Worm (Caenorhabditis elegans) whole organism, L2 larva: Measurements from ENCODE around the gene F23H11.5.
A peak's percentile ranks its signal among the peaks of the same experiment; 100 is the strongest.

Experiments used
- F13H6.1 ChIP-seq: sonication (generic microtip); optimal IDR thresholded peaks from 2 replicates; lab custom pipeline; 2016; ENCODE audit warnings: missing genetic modification characterization, missing compliant biosample characterization
- Y55F3AM.14 ChIP-seq: fragments of 200-800 bp; sonication (Bioruptor generic); optimal IDR thresholded peaks from 2 replicates; lab custom pipeline; 2018; ENCODE audit warnings: mild to moderate bottlenecking, missing genetic modification characterization, missing compliant biosample characterization
- ZK546.5 ChIP-seq: sonication (generic microtip); optimal IDR thresholded peaks from 2 replicates; lab custom pipeline; 2017; ENCODE audit warnings: missing biosample characterization, missing genetic modification characterization
- alr-1 ChIP-seq: fragments of 150-350 bp; optimal IDR thresholded peaks from 2 replicates; lab custom pipeline; 2014; ENCODE audit warnings: missing biosample characterization, missing genetic modification characterization
- aly-2 ChIP-seq: fragments of 150-350 bp; optimal IDR thresholded peaks from 2 replicates; lab custom pipeline; 2014; ENCODE audit warnings: missing biosample characterization, missing genetic modification characterization
- ama-1 ChIP-seq: fragments of 150-350 bp; optimal IDR thresholded peaks from 2 replicates; lab custom pipeline; 2018; ENCODE audit warnings: inconsistent platforms
- blmp-1 ChIP-seq: sonication (generic microtip); optimal IDR thresholded peaks from 2 replicates; lab custom pipeline; 2017; ENCODE audit warnings: missing genetic modification characterization, mild to moderate bottlenecking, missing compliant biosample characterization, antibody characterized with exemption, moderate library complexity; ENCODE audit not compliant: insufficient read depth
- ceh-16 ChIP-seq: fragments of 150-350 bp; optimal IDR thresholded peaks from 2 replicates; lab custom pipeline; 2014; ENCODE audit warnings: missing biosample characterization, missing genetic modification characterization
- crh-2 ChIP-seq: sonication (generic microtip); optimal IDR thresholded peaks from 2 replicates; lab custom pipeline; 2017; ENCODE audit warnings: missing biosample characterization, missing genetic modification characterization
- dmd-4 ChIP-seq: sonication (generic microtip); optimal IDR thresholded peaks from 2 replicates; lab custom pipeline; 2017; ENCODE audit warnings: missing biosample characterization, missing genetic modification characterization
- elt-1 ChIP-seq: fragments of 150-350 bp; optimal IDR thresholded peaks from 2 replicates; lab custom pipeline; 2014; ENCODE audit warnings: missing biosample characterization, missing genetic modification characterization
- elt-3 ChIP-seq: sonication (generic microtip); optimal IDR thresholded peaks from 2 replicates; lab custom pipeline; 2017; ENCODE audit warnings: missing biosample characterization, missing genetic modification characterization
- fos-1 ChIP-seq: fragments of 150-350 bp; optimal IDR thresholded peaks from 2 replicates; lab custom pipeline; 2014; ENCODE audit warnings: missing biosample characterization, missing genetic modification characterization
- gmeb-1 ChIP-seq: fragments of 150-350 bp; optimal IDR thresholded peaks from 2 replicates; lab custom pipeline; 2014; ENCODE audit warnings: missing biosample characterization, missing genetic modification characterization
- nhr-10 ChIP-seq: sonication (generic microtip); optimal IDR thresholded peaks from 2 replicates; lab custom pipeline; 2017; ENCODE audit warnings: missing biosample characterization, missing genetic modification characterization
- nhr-11 ChIP-seq: fragments of 150-350 bp; optimal IDR thresholded peaks from 2 replicates; lab custom pipeline; 2014; ENCODE audit warnings: missing biosample characterization, missing genetic modification characterization
- nhr-21 ChIP-seq: fragments of 150-350 bp; optimal IDR thresholded peaks from 2 replicates; lab custom pipeline; 2014; ENCODE audit warnings: missing biosample characterization, missing genetic modification characterization
- nhr-23 ChIP-seq: fragments of 150-350 bp; optimal IDR thresholded peaks from 2 replicates; lab custom pipeline; 2014; ENCODE audit warnings: missing biosample characterization, missing genetic modification reagents, missing genetic modification characterization
- nhr-237 ChIP-seq: fragments of 150-350 bp; optimal IDR thresholded peaks from 2 replicates; lab custom pipeline; 2014; ENCODE audit warnings: missing biosample characterization, missing genetic modification characterization
- nhr-6 ChIP-seq: fragments of 150-350 bp; optimal IDR thresholded peaks from 2 replicates; lab custom pipeline; 2014; ENCODE audit warnings: missing biosample characterization, missing genetic modification characterization
- nhr-77 ChIP-seq: fragments of 150-350 bp; optimal IDR thresholded peaks from 2 replicates; lab custom pipeline; 2014; ENCODE audit warnings: missing biosample characterization, missing genetic modification characterization
- peb-1 ChIP-seq: fragments of 150-350 bp; optimal IDR thresholded peaks from 2 replicates; lab custom pipeline; 2014; ENCODE audit warnings: missing biosample characterization, missing genetic modification characterization
- sem-4 ChIP-seq: fragments of 150-350 bp; optimal IDR thresholded peaks from 2 replicates; lab custom pipeline; 2014; ENCODE audit warnings: missing biosample characterization, missing genetic modification reagents, missing genetic modification characterization
- skn-1 ChIP-seq: sonication (generic microtip); optimal IDR thresholded peaks from 2 replicates; lab custom pipeline; 2017; ENCODE audit warnings: missing biosample characterization, missing genetic modification characterization
- sma-9 ChIP-seq, 2 experiments: fragments of 150-350 bp in 1 of 2; sonication (generic microtip) in 1 of 2; optimal IDR thresholded peaks; 2 replicates each; lab custom pipeline; 2014 to 2016; ENCODE audit warnings: missing genetic modification characterization in 2 of 2, mild to moderate bottlenecking in 1 of 2, missing biosample characterization in 1 of 2, missing compliant biosample characterization in 1 of 2, missing genetic modification reagents in 1 of 2, moderate library complexity in 1 of 2
- unc-39 ChIP-seq: fragments of 150-350 bp; optimal IDR thresholded peaks from 2 replicates; lab custom pipeline; 2014; ENCODE audit warnings: missing biosample characterization, missing genetic modification characterization
- unc-55 ChIP-seq: fragments of 150-350 bp; sonication (generic microtip); optimal IDR thresholded peaks from 3 replicates; lab custom pipeline; 2014; ENCODE audit warnings: missing biosample characterization, missing genetic modification reagents, missing genetic modification characterization
- ztf-1 ChIP-seq: fragments of 200-800 bp; sonication (Bioruptor generic); conservative IDR thresholded peaks from 2 replicates; pipeline ENCODE4 v1.3.6; 2022; ENCODE audit warnings: missing genetic modification characterization, missing compliant biosample characterization
- ztf-11 ChIP-seq: sonication (generic microtip); optimal IDR thresholded peaks from 2 replicates; lab custom pipeline; 2017; ENCODE audit warnings: missing biosample characterization, missing genetic modification characterization
- ztf-4 ChIP-seq: fragments of 150-350 bp; optimal IDR thresholded peaks from 2 replicates; lab custom pipeline; 2014; ENCODE audit warnings: missing biosample characterization, missing genetic modification characterization

Gene F23H11.5

ce11 chrIII:879634-880033, 30.8 kb downstream of the F23H11.5 start, which contains the start of the genes T24C4.5 and ucr-2.3:
T24C4.5 (minus strand) TSS chrIII:879734.
ucr-2.3 (plus strand) TSS chrIII:879860.
- TF ChIP-seq elt-1 (tag; lab: Kevin White, UChicago), result no peak
- no peak for TF ChIP-seq ztf-1 (GFP tag; lab: Robert Waterston, UW)
- TF ChIP-seq sem-4 (tag; lab: Kevin White, UChicago), result no peak
- no peak for TF ChIP-seq nhr-21 (tag; lab: Kevin White, UChicago)
- no peak for TF ChIP-seq crh-2 (tag; lab: Kevin White, UChicago)
- no peak for TF ChIP-seq blmp-1 (tag; lab: Kevin White, UChicago)
- no peak for TF ChIP-seq nhr-10

- peak; percentile 88 for TF ChIP-seq fos-1
- no peak for TF ChIP-seq peb-1
- TF ChIP-seq ZK546.5 (tag; lab: Kevin White, UChicago), result no peak
These were observed 37.0 kb downstream of the F23H11.5 start, which contains the start of gene clc-19 for ce11 chrIII:873432-873831. clc-19 (minus strand) TSS chrIII:873566.

- TF ChIP-seq fos-1, result no peak
- no peak for TF ChIP-seq ceh-16 (tag; lab: Kevin White, UChicago)
- TF ChIP-seq nhr-77 (tag; lab: Kevin White, UChicago), result no peak
- no peak for TF ChIP-seq ama-1 (lab: Kevin White, UChicago)
These were observed 38.0 kb downstream of the F23H11.5 start, which contains the start of the genes T24C4.3 and clc-20 for ce11 chrIII:872373-872772. T24C4.3 (minus strand) TSS chrIII:872473. clc-20 (plus strand) TSS chrIII:872583.

ce11 chrIII:870555-870954, 39.8 kb downstream of the F23H11.5 start:
- TF ChIP-seq gmeb-1 (tag; lab: Kevin White, UChicago), result no peak
- no peak for TF ChIP-seq sma-9 (GFP tag; optimal IDR thresholded peaks at IDR 0.05; lab: Kevin White, UChicago)
- no peak for TF ChIP-seq sma-9 (tag; optimal IDR thresholded peaks at IDR 0.05; lab: Kevin White, UChicago)
- no peak for TF ChIP-seq unc-55 (GFP tag; lab: Kevin White, UChicago)
- TF ChIP-seq blmp-1 (tag; lab: Kevin White, UChicago), result no peak
- TF ChIP-seq nhr-23 (tag; lab: Kevin White, UChicago), result no peak
- no peak for TF ChIP-seq aly-2 (tag; lab: Kevin White, UChicago)
- TF ChIP-seq elt-3, result no peak
- TF ChIP-seq nhr-10, result no peak
- no peak for TF ChIP-seq nhr-11 (tag; lab: Kevin White, UChicago)
- no peak for TF ChIP-seq sem-4 (tag; lab: Kevin White, UChicago)
- TF ChIP-seq F13H6.1 (tag; lab: Kevin White, UChicago), result no peak
- TF ChIP-seq skn-1 (tag; lab: Kevin White, UChicago), result no peak

ce11 chrIII:869869-870268, 40.5 kb downstream of the F23H11.5 start, which contains the start of gene T24C4.2:
T24C4.2 (minus strand) TSS chrIII:869969.
- TF ChIP-seq sma-9 (GFP tag; optimal IDR thresholded peaks at IDR 0.05; lab: Kevin White, UChicago) (no peak), sma-9 (tag; optimal IDR thresholded peaks at IDR 0.05; lab: Kevin White, UChicago) (no peak), alr-1 (tag; lab: Kevin White, UChicago) (no peak), ztf-11 (tag; lab: Kevin White, UChicago) (no peak), ztf-4 (no peak), blmp-1 (tag; lab: Kevin White, UChicago) (no peak), unc-55 (GFP tag; lab: Kevin White, UChicago) (no peak), unc-39 (tag; lab: Kevin White, UChicago) (no peak), ZK546.5 (tag; lab: Kevin White, UChicago) (no peak)

ce11 chrIII:868866-869265, 41.5 kb downstream of the F23H11.5 start:
- no peak for TF ChIP-seq nhr-77 (tag; lab: Kevin White, UChicago)
- TF ChIP-seq nhr-237 (tag; lab: Kevin White, UChicago), result no peak
- no peak for TF ChIP-seq dmd-4
- no peak for TF ChIP-seq ZK546.5 (tag; lab: Kevin White, UChicago)
- no peak for TF ChIP-seq nhr-6 (tag; lab: Kevin White, UChicago)
- TF ChIP-seq Y55F3AM.14 (GFP tag; lab: Kevin White, UChicago), result no peak
